Fruit fly (Drosophila melanogaster) Kc167 (cell line): ENCODE measurements around the gene CycB3.

ENCODE experiments used
- Myc ChIP-seq: fragments of >200 bp; optimal IDR thresholded peaks from 2 replicates; lab custom pipeline; 2017; ENCODE audit warnings: missing external identifiers
- Sin3A ChIP-seq: fragments of >200 bp; optimal IDR thresholded peaks from 2 replicates; lab custom pipeline; 2018; ENCODE audit warnings: missing external identifiers
- h ChIP-seq: fragments of >200 bp; optimal IDR thresholded peaks from 3 replicates; lab custom pipeline; 2018; ENCODE audit warnings: missing external identifiers
- insv ChIP-seq: fragments of >200 bp; optimal IDR thresholded peaks from 3 replicates; lab custom pipeline; 2018; ENCODE audit warnings: missing external identifiers

DNA sequence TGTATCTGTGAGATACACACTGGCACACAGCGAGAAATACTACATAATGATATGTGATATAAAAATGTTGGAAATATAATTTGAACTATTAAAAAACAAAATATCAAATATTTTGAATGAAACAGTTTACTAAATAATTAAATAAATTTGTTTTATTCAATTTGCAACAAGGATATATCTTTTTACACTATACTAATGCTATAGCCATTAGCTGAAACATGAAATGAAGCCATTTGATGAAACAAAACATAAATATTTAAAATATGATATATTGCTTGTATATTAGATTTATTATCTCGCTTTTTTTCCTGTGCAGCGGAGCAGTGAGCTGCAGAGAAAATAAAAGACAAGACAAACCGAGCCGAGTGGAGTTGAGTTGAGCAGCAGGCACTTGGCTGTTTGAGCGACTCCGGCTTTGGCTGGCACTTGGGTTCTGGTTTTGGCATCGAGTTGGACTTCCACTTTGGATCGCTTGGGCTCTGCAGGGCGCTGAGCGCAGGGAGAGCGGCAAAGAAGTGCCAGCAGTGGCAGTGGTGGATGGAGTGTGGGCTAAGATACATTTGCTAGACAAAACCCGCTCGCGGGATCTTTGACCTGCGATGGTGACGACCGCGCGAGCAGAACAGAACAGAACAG lies 22.8 kb upstream of the CycB3 start:
- TF ChIP-seq h (lab: Kevin White, UChicago) (no peak), Sin3A (lab: Kevin White, UChicago) (no peak), insv (lab: Kevin White, UChicago) (no peak), Myc (no peak)
